Worm (Caenorhabditis elegans) whole organism, L4/young adult: ENCODE measurements around the gene M163.11.

Experiments used
- dao-5 ChIP-seq: sonication (generic microtip); optimal IDR thresholded peaks from 2 replicates; lab custom pipeline; 2016; ENCODE audit warnings: missing genotype, missing genetic modification characterization, moderate library complexity, missing compliant biosample characterization
- him-1 ChIP-seq: sonication (generic microtip); optimal IDR thresholded peaks from 2 replicates; lab custom pipeline; 2016; ENCODE audit warnings: missing genotype, missing genetic modification reagents, missing genetic modification characterization, missing compliant biosample characterization

DNA sequence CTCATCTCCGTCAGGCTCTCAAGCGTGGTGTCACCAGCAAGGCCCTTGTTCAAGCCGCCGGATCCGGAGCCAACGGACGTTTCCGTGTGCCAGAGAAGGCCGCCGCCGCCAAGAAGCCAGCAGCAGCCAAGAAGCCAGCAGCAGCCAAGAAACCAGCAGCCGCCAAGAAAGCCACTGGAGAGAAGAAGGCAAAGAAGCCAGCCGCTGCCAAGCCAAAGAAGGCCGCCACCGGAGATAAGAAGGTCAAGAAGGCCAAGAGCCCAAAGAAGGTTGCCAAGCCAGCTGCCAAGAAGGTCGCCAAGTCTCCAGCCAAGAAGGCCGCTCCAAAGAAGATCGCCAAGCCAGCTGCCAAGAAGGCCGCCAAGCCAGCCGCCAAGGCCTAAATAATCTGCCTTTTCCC is 11.3 kb downstream of the M163.11 start:
- no peak for TF ChIP-seq him-1 (tag; lab: Kevin White, UChicago)
- no peak for TF ChIP-seq dao-5 (tag; lab: Kevin White, UChicago)
